Worm (Caenorhabditis elegans): ENCODE measurements around the gene ceh-90.

DNA sequence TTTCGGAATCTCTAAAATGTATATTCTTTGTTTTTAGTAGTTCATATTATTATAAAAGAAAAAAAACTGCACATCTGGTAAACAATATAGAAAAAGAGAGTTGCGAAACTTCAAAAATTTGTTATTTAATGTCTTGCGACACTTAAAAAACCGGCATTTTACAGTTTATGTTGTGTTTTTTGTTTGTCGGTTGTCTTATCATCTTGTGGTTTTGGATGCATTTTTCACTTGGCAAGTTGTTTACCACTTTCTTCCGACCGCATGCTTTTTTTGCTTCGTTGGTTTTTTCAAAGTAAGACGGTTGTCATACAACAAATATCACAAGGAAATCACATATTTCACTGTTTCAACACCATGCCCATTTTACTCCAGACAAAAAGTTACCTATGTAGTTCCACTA is 11.2 kb downstream of the ceh-90 start:
- TF ChIP-seq nfyb-1 (GFP tag; IDR thresholded peaks at IDR 0.05) (no peak), sptf-2 (GFP tag; optimal IDR thresholded peaks at IDR 0.05) (no peak), F57C9.4 (tag; optimal IDR thresholded peaks at IDR 0.05) (no peak), B0019.2 (GFP tag; conservative IDR thresholded peaks at IDR 0.05) (no peak), ceh-58 (GFP tag; IDR thresholded peaks at IDR 0.05) (no peak)

All from whole organism, young adult.